Worm (Caenorhabditis elegans) whole organism, L2 larva: Measurements from ENCODE around the gene msp-33.
"Not testable (repeated sequence)": the region's sequence is repeated elsewhere in the genome, so short reads cannot be mapped to it uniquely, and the experiment has no call there.

Experiments used
- C34F6.9 ChIP-seq: fragments of 150-350 bp; optimal IDR thresholded peaks from 2 replicates; lab custom pipeline; 2014; ENCODE audit warnings: missing biosample characterization, missing genetic modification characterization
- R02D3.7 ChIP-seq: fragments of 150-350 bp; optimal IDR thresholded peaks from 2 replicates; lab custom pipeline; 2014; ENCODE audit warnings: missing biosample characterization, missing genetic modification characterization
- ZK546.5 ChIP-seq: sonication (generic microtip); optimal IDR thresholded peaks from 2 replicates; lab custom pipeline; 2017; ENCODE audit warnings: missing biosample characterization, missing genetic modification characterization
- ama-1 ChIP-seq: fragments of 150-350 bp; optimal IDR thresholded peaks from 2 replicates; lab custom pipeline; 2018; ENCODE audit warnings: inconsistent platforms
- blmp-1 ChIP-seq: sonication (generic microtip); optimal IDR thresholded peaks from 2 replicates; lab custom pipeline; 2017; ENCODE audit warnings: missing genetic modification characterization, mild to moderate bottlenecking, missing compliant biosample characterization, antibody characterized with exemption, moderate library complexity; ENCODE audit not compliant: insufficient read depth
- ceh-82 ChIP-seq: fragments of 150-350 bp; optimal IDR thresholded peaks from 2 replicates; lab custom pipeline; 2014; ENCODE audit warnings: missing biosample characterization, missing genetic modification characterization
- crh-2 ChIP-seq: sonication (generic microtip); optimal IDR thresholded peaks from 2 replicates; lab custom pipeline; 2017; ENCODE audit warnings: missing biosample characterization, missing genetic modification characterization
- dmd-4 ChIP-seq: sonication (generic microtip); optimal IDR thresholded peaks from 2 replicates; lab custom pipeline; 2017; ENCODE audit warnings: missing biosample characterization, missing genetic modification characterization
- egl-27 ChIP-seq: sonication (generic microtip); optimal IDR thresholded peaks from 3 replicates; lab custom pipeline; 2017; ENCODE audit warnings: missing biosample characterization, missing genetic modification reagents, missing genetic modification characterization
- elt-1 ChIP-seq: fragments of 150-350 bp; optimal IDR thresholded peaks from 2 replicates; lab custom pipeline; 2014; ENCODE audit warnings: missing biosample characterization, missing genetic modification characterization
- elt-3 ChIP-seq: sonication (generic microtip); optimal IDR thresholded peaks from 2 replicates; lab custom pipeline; 2017; ENCODE audit warnings: missing biosample characterization, missing genetic modification characterization
- fos-1 ChIP-seq: fragments of 150-350 bp; optimal IDR thresholded peaks from 2 replicates; lab custom pipeline; 2014; ENCODE audit warnings: missing biosample characterization, missing genetic modification characterization
- gmeb-1 ChIP-seq: fragments of 150-350 bp; optimal IDR thresholded peaks from 2 replicates; lab custom pipeline; 2014; ENCODE audit warnings: missing biosample characterization, missing genetic modification characterization
- lin-11 ChIP-seq: fragments of 150-350 bp; sonication (generic microtip); optimal IDR thresholded peaks from 2 replicates; lab custom pipeline; 2014; ENCODE audit warnings: missing biosample characterization, missing genetic modification characterization, inconsistent platforms, mixed read lengths
- lin-39 ChIP-seq: fragments of 150-350 bp; optimal IDR thresholded peaks from 2 replicates; lab custom pipeline; 2014; ENCODE audit warnings: missing biosample characterization, missing genetic modification reagents, missing genetic modification characterization
- lsy-2 ChIP-seq, 2 experiments: fragments of 150-350 bp in 1 of 2; sonication (generic microtip) in 1 of 2; optimal IDR thresholded peaks; 2 replicates each; lab custom pipeline; 2014 to 2017; ENCODE audit warnings: missing biosample characterization in 2 of 2, missing genetic modification characterization in 2 of 2
- mbf-1 ChIP-seq: sonication (generic microtip); optimal IDR thresholded peaks from 2 replicates; lab custom pipeline; 2017; ENCODE audit warnings: missing biosample characterization, missing genetic modification characterization
- nhr-129 ChIP-seq: fragments of 150-350 bp; optimal IDR thresholded peaks from 2 replicates; lab custom pipeline; 2014; ENCODE audit warnings: missing biosample characterization, missing genetic modification characterization
- nhr-21 ChIP-seq: fragments of 150-350 bp; optimal IDR thresholded peaks from 2 replicates; lab custom pipeline; 2014; ENCODE audit warnings: missing biosample characterization, missing genetic modification characterization
- nhr-23 ChIP-seq: fragments of 150-350 bp; optimal IDR thresholded peaks from 2 replicates; lab custom pipeline; 2014; ENCODE audit warnings: missing biosample characterization, missing genetic modification reagents, missing genetic modification characterization
- nhr-237 ChIP-seq: fragments of 150-350 bp; optimal IDR thresholded peaks from 2 replicates; lab custom pipeline; 2014; ENCODE audit warnings: missing biosample characterization, missing genetic modification characterization
- nhr-25 ChIP-seq: fragments of 150-350 bp; sonication (generic microtip); optimal IDR thresholded peaks from 3 replicates; lab custom pipeline; 2014; ENCODE audit warnings: missing biosample characterization, missing genetic modification characterization
- nhr-77 ChIP-seq: fragments of 150-350 bp; optimal IDR thresholded peaks from 2 replicates; lab custom pipeline; 2014; ENCODE audit warnings: missing biosample characterization, missing genetic modification characterization
- sma-9 ChIP-seq, 2 experiments: fragments of 150-350 bp in 1 of 2; sonication (generic microtip) in 1 of 2; optimal IDR thresholded peaks; 2 replicates each; lab custom pipeline; 2014 to 2016; ENCODE audit warnings: missing genetic modification characterization in 2 of 2, mild to moderate bottlenecking in 1 of 2, missing biosample characterization in 1 of 2, missing compliant biosample characterization in 1 of 2, missing genetic modification reagents in 1 of 2, moderate library complexity in 1 of 2
- snpc-4 ChIP-seq: fragments of 150-350 bp; optimal IDR thresholded peaks from 2 replicates; lab custom pipeline; 2014; ENCODE audit warnings: missing biosample characterization, missing genetic modification characterization
- unc-39 ChIP-seq: fragments of 150-350 bp; optimal IDR thresholded peaks from 2 replicates; lab custom pipeline; 2014; ENCODE audit warnings: missing biosample characterization, missing genetic modification characterization
- unc-62 ChIP-seq: fragments of 150-350 bp; optimal IDR thresholded peaks from 2 replicates; lab custom pipeline; 2014; ENCODE audit warnings: missing biosample characterization, missing genetic modification reagents, missing genetic modification characterization
- zag-1 ChIP-seq: fragments of 150-350 bp; optimal IDR thresholded peaks from 2 replicates; lab custom pipeline; 2014; ENCODE audit warnings: missing biosample characterization, missing genetic modification characterization
- ztf-11 ChIP-seq: sonication (generic microtip); optimal IDR thresholded peaks from 2 replicates; lab custom pipeline; 2017; ENCODE audit warnings: missing biosample characterization, missing genetic modification characterization
- ztf-4 ChIP-seq: fragments of 150-350 bp; optimal IDR thresholded peaks from 2 replicates; lab custom pipeline; 2014; ENCODE audit warnings: missing biosample characterization, missing genetic modification characterization

Gene msp-33

DNA sequence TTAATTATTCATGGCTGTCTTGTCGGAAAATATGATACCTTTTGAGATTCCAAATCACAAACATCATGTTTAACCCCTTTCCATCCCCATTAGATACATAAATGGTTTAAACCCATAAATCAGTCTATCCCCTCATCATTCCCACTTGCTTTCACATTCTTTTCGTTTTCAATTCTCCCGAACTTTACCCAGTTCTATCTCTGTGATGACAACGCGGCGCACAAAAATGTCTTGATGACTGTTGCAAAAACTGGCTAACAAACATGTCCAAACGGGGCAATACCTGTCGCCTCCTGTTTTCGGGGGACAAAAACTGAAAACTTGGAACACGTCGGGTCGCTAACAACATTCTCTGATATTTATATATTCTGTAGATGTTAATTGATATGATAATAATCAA lies 26.4 kb downstream of the msp-33 start:
- TF ChIP-seq ama-1 (lab: Kevin White, UChicago) (peak; percentile 81), elt-3 (tag; lab: Kevin White, UChicago) (peak; percentile 41), unc-62 (GFP tag; lab: Kevin White, UChicago) (peak; percentile 56), C34F6.9 (tag; lab: Kevin White, UChicago) (no peak), ZK546.5 (tag; lab: Kevin White, UChicago) (no peak), nhr-21 (tag; lab: Kevin White, UChicago) (peak; percentile 84), nhr-25 (tag; lab: Kevin White, UChicago) (peak; percentile 47), blmp-1 (tag; lab: Kevin White, UChicago) (peak; percentile 67), fos-1 (tag; lab: Kevin White, UChicago) (peak; percentile 27)

ce11 chrII:4863357-4863756 lies 29.1 kb downstream of the msp-33 start, which contains the start of the genes mpst-4 and F11G11.14:
Gene mpst-4 (minus strand): TSS chrII:4863457.
Gene F11G11.14 (plus strand): TSS chrII:4863681.
- TF ChIP-seq lin-11 (tag; lab: Kevin White, UChicago) = no peak
- TF ChIP-seq ZK546.5 (tag; lab: Kevin White, UChicago) = no peak
- no peak for TF ChIP-seq snpc-4 (tag; lab: Kevin White, UChicago)

DNA sequence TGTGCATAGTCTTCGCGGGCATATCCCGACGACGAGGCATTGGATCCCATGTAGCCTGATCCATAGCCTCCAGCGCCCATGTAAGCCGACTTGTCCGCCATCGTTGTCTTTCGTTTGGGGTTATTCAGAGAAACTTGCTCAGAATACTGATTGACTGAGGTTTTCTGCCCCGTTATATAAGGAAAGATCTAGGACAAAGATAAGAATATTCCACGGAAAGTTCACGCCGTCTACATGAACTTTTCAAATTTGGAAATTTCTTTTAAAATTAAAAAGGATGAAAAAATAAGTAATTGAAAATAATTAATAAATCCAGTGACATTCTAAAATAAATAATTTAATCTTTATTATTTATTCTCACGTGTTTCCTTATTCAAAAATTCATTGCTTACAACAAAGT lies 32.2 kb downstream of the msp-33 start, which contains the start of the genes nspd-5 and F11G11.4:
Gene nspd-5, minus strand, starts transcription at position 101 of the 400 bp plus-strand sequence.
Gene F11G11.4, plus strand, starts transcription at position 335 of the 400 bp plus-strand sequence.
- not testable (repeated sequence) for TF ChIP-seq ama-1 (lab: Kevin White, UChicago); ztf-11; gmeb-1

DNA sequence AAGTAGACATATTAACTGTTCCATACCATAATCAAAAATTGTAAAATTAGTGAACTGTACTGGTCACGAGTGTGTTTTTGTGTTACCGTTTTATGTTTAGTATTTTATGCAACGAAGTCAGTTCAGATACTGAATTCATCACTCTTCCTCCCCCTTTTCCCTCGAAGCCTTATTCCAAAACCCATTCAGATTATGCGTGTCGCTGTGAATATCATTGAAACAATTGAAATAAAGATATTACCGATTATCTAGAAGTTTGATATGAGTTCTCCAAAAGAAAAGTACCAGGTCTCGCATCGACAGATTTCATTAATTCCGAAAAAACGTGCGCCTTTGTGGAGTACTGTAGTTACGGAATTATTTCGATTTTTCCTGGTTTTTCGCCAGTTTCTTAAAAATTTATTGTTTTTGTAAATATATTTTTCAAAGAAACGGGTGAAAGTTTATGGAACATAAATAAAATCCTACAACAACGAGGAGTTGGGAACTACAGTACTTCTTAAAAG lies 33.5 kb downstream of the msp-33 start:
- peak; percentile 59 for TF ChIP-seq ama-1 (lab: Kevin White, UChicago)
- TF ChIP-seq nhr-25 (tag; lab: Kevin White, UChicago) = no peak
- no peak for TF ChIP-seq mbf-1
- TF ChIP-seq nhr-23 (tag; lab: Kevin White, UChicago) = no peak
- TF ChIP-seq nhr-237 (tag; lab: Kevin White, UChicago) = no peak
- no peak for TF ChIP-seq dmd-4
- TF ChIP-seq unc-39 = no peak
- TF ChIP-seq elt-1 (tag; lab: Kevin White, UChicago) = no peak
- TF ChIP-seq ztf-4 (tag; lab: Kevin White, UChicago) = peak; percentile 35
- no peak for TF ChIP-seq R02D3.7 (tag; lab: Kevin White, UChicago)
- TF ChIP-seq gmeb-1 = no peak
- TF ChIP-seq zag-1 (tag; lab: Kevin White, UChicago) = no peak

- TF ChIP-seq nhr-77 (tag; lab: Kevin White, UChicago) (no peak), ceh-82 (tag; lab: Kevin White, UChicago) (no peak), crh-2 (tag; lab: Kevin White, UChicago) (no peak), ama-1 (lab: Kevin White, UChicago) (peak; percentile 68), lin-39 (tag; lab: Kevin White, UChicago) (no peak), egl-27 (tag; lab: Kevin White, UChicago) (no peak), ztf-4 (tag; lab: Kevin White, UChicago) (peak; percentile 33)
Measured at ce11 chrII:4857873-4858364, 34.6 kb downstream of the msp-33 start, which contains the start of gene F11G11.5. Gene F11G11.5 (plus strand): TSS chrII:4857923.

- TF ChIP-seq gmeb-1 (no peak), lsy-2 (tag; optimal IDR thresholded peaks at IDR 0.05; lab: Kevin White, UChicago) (no peak), nhr-129 (peak; percentile 17), fos-1 (tag; lab: Kevin White, UChicago) (peak; percentile 94), sma-9 (GFP tag; optimal IDR thresholded peaks at IDR 0.05; lab: Kevin White, UChicago) (peak; percentile 18), sma-9 (tag; optimal IDR thresholded peaks at IDR 0.05; lab: Kevin White, UChicago) (no peak), crh-2 (tag; lab: Kevin White, UChicago) (peak; percentile 32)
Measured at ce11 chrII:4857086-4857485, 35.4 kb downstream of the msp-33 start.
